Worm (Caenorhabditis elegans) whole organism, L4 larva: Measurements from ENCODE around the gene ten-1.

Experiments
- F26F4.8 ChIP-seq: fragments of 200-800 bp; sonication (Bioruptor generic); conservative IDR thresholded peaks from 2 replicates; pipeline ENCODE4 v1.3.6; 2022; ENCODE audit warnings: missing genetic modification characterization, missing compliant biosample characterization
- F37D6.2 ChIP-seq: sonication (generic microtip); optimal IDR thresholded peaks from 2 replicates; lab custom pipeline; 2016; ENCODE audit warnings: mild to moderate bottlenecking, missing genetic modification characterization, missing compliant biosample characterization
- F44E2.7 ChIP-seq: fragments of 200-800 bp; sonication (Bioruptor generic); IDR thresholded peaks from 2 replicates; pipeline ENCODE4 v2.1.2; 2022; ENCODE audit warnings: missing genetic modification characterization, missing compliant biosample characterization
- F49E8.2 ChIP-seq: sonication (generic microtip); optimal IDR thresholded peaks from 2 replicates; lab custom pipeline; 2016; ENCODE audit warnings: missing compliant biosample characterization, mild to moderate bottlenecking, missing genetic modification characterization, borderline replicate concordance
- T26A8.4 ChIP-seq: fragments of 200-800 bp; sonication (Bioruptor generic); IDR thresholded peaks from 2 replicates; pipeline ENCODE4 v1.3.6; 2022; ENCODE audit warnings: missing genetic modification characterization, missing compliant biosample characterization
- Y105C5A.15 ChIP-seq: fragments of 200-800 bp; sonication (Bioruptor generic); IDR thresholded peaks from 2 replicates; pipeline ENCODE4 v1.3.6; 2022; ENCODE audit warnings: missing genetic modification characterization, missing compliant biosample characterization
- Y48G9A.11 ChIP-seq: fragments of 200-800 bp; sonication (Bioruptor generic); IDR thresholded peaks from 2 replicates; pipeline ENCODE4 v1.3.6; 2022; ENCODE audit warnings: missing genetic modification reagents, missing genetic modification characterization, missing compliant biosample characterization
- Y5F2A.4 ChIP-seq: fragments of 200-800 bp; sonication (Bioruptor generic); optimal IDR thresholded peaks from 2 replicates; lab custom pipeline; 2018; ENCODE audit warnings: mild to moderate bottlenecking, missing genetic modification characterization, missing compliant biosample characterization
- Y75B8A.6 ChIP-seq: fragments of 200-800 bp; sonication (Bioruptor generic); IDR thresholded peaks from 2 replicates; pipeline ENCODE4 v1.3.6; 2022; ENCODE audit warnings: missing genetic modification reagents, missing genetic modification characterization, missing compliant biosample characterization
- ama-1 ChIP-seq: fragments of 150-350 bp; optimal IDR thresholded peaks from 2 replicates; lab custom pipeline; 2014; ENCODE audit warnings: inconsistent platforms, mixed read lengths
- attf-4 ChIP-seq: sonication (generic microtip); optimal IDR thresholded peaks from 3 replicates; lab custom pipeline; 2017; ENCODE audit warnings: missing biosample characterization, missing genetic modification characterization
- ceh-20 ChIP-seq: fragments of 200-800 bp; sonication (Bioruptor generic); IDR thresholded peaks from 2 replicates; pipeline ENCODE4 v1.3.6; 2022; ENCODE audit warnings: missing genetic modification reagents, missing genetic modification characterization, missing compliant biosample characterization
- ceh-28 ChIP-seq: fragments of 150-350 bp; optimal IDR thresholded peaks from 2 replicates; lab custom pipeline; 2014; ENCODE audit warnings: missing biosample characterization, missing genetic modification reagents, missing genetic modification characterization
- ceh-32 ChIP-seq: sonication (generic microtip); optimal IDR thresholded peaks from 2 replicates; lab custom pipeline; 2016; ENCODE audit warnings: mild to moderate bottlenecking, missing genetic modification characterization, missing compliant biosample characterization; ENCODE audit not compliant: poor library complexity
- ceh-44 ChIP-seq: fragments of 200-800 bp; sonication (Bioruptor generic); IDR thresholded peaks from 2 replicates; pipeline ENCODE4 v1.3.6; 2022; ENCODE audit warnings: missing genetic modification reagents, missing genetic modification characterization, missing compliant biosample characterization
- ceh-62 ChIP-seq: sonication (generic microtip); optimal IDR thresholded peaks from 2 replicates; lab custom pipeline; 2017; ENCODE audit warnings: missing biosample characterization, missing genetic modification characterization
- ceh-82 ChIP-seq: sonication (generic microtip); optimal IDR thresholded peaks from 2 replicates; lab custom pipeline; 2017; ENCODE audit warnings: missing biosample characterization, missing genetic modification characterization
- daf-16 ChIP-seq, 3 experiments: sonication (generic microtip); optimal IDR thresholded peaks; 2 replicates each; lab custom pipeline; 2016 to 2017; ENCODE audit warnings: missing genetic modification characterization in 3 of 3, missing genetic modification reagents in 3 of 3, mild to moderate bottlenecking in 2 of 3, missing compliant biosample characterization in 2 of 3, missing biosample characterization in 1 of 3, moderate library complexity in 1 of 3
- dmd-8 ChIP-seq: fragments of 200-800 bp; sonication (Bioruptor generic); IDR thresholded peaks from 2 replicates; pipeline ENCODE4 v1.3.6; 2022; ENCODE audit warnings: missing genetic modification characterization, missing compliant biosample characterization
- dmd-9 ChIP-seq: fragments of 200-800 bp; sonication (Bioruptor generic); IDR thresholded peaks from 2 replicates; pipeline ENCODE4 v1.3.6; 2022; ENCODE audit warnings: missing genetic modification reagents, missing genetic modification characterization, missing compliant biosample characterization
- dpl-1 ChIP-seq: fragments of 150-350 bp; optimal IDR thresholded peaks from 2 replicates; lab custom pipeline; 2014; ENCODE audit warnings: missing biosample characterization, missing genetic modification reagents, missing genetic modification characterization
- dve-1 ChIP-seq: sonication (generic microtip); optimal IDR thresholded peaks from 2 replicates; lab custom pipeline; 2017; ENCODE audit warnings: antibody characterized with exemption, mild to moderate bottlenecking, missing genetic modification characterization, missing compliant biosample characterization; ENCODE audit not compliant: insufficient read depth
- egl-27 ChIP-seq: sonication (generic microtip); optimal IDR thresholded peaks from 3 replicates; lab custom pipeline; 2017; ENCODE audit warnings: missing biosample characterization, missing genetic modification reagents, missing genetic modification characterization
- egl-43 ChIP-seq: fragments of 200-800 bp; sonication (Bioruptor generic); IDR thresholded peaks from 2 replicates; pipeline ENCODE4 v1.3.6; 2022; ENCODE audit warnings: missing genetic modification reagents, missing genetic modification characterization, missing compliant biosample characterization
- fos-1 ChIP-seq: fragments of 150-350 bp; optimal IDR thresholded peaks from 2 replicates; lab custom pipeline; 2014; ENCODE audit warnings: missing biosample characterization, missing genetic modification characterization
- hif-1 ChIP-seq, 2 experiments: sonication (generic microtip); optimal IDR thresholded peaks; 2 replicates each; lab custom pipeline; 2016 to 2017; ENCODE audit warnings: missing compliant biosample characterization in 2 of 2, missing genetic modification characterization in 2 of 2, missing genetic modification reagents in 2 of 2, missing genotype in 2 of 2, mild to moderate bottlenecking in 1 of 2
- hlh-11 ChIP-seq: fragments of 200-800 bp; sonication (Bioruptor generic); optimal IDR thresholded peaks from 2 replicates; lab custom pipeline; 2018; ENCODE audit warnings: mild to moderate bottlenecking, missing genetic modification characterization, missing compliant biosample characterization
- jun-1 ChIP-seq: fragments of 150-350 bp; optimal IDR thresholded peaks from 2 replicates; lab custom pipeline; 2014; ENCODE audit warnings: missing biosample characterization, missing genetic modification reagents, missing genetic modification characterization
- lim-7 ChIP-seq: fragments of 200-800 bp; sonication (Bioruptor generic); IDR thresholded peaks from 2 replicates; pipeline ENCODE4 v1.3.6; 2022; ENCODE audit warnings: missing genetic modification characterization, missing compliant biosample characterization
- lin-13 ChIP-seq: fragments of 150-350 bp; optimal IDR thresholded peaks from 2 replicates; lab custom pipeline; 2014; ENCODE audit warnings: missing biosample characterization, missing genetic modification reagents, missing genetic modification characterization
- lin-29 ChIP-seq: fragments of 200-800 bp; sonication (Bioruptor generic); IDR thresholded peaks from 2 replicates; pipeline ENCODE4 v1.3.6; 2022; ENCODE audit warnings: missing genetic modification reagents, missing genetic modification characterization, missing compliant biosample characterization
- lin-39 ChIP-seq: fragments of 150-350 bp; optimal IDR thresholded peaks from 2 replicates; lab custom pipeline; 2014; ENCODE audit warnings: missing biosample characterization, missing genetic modification reagents, missing genetic modification characterization
- lir-3 ChIP-seq: sonication (generic microtip); optimal IDR thresholded peaks from 2 replicates; lab custom pipeline; 2016; ENCODE audit warnings: mild to moderate bottlenecking, missing genetic modification characterization, missing compliant biosample characterization
- lsy-2 ChIP-seq, 2 experiments: fragments of 150-350 bp in 1 of 2; sonication (generic microtip) in 1 of 2; optimal IDR thresholded peaks; 2 replicates each; lab custom pipeline; 2014 to 2017; ENCODE audit warnings: missing biosample characterization in 2 of 2, missing genetic modification characterization in 2 of 2
- madf-9 ChIP-seq: fragments of 200-800 bp; sonication (Bioruptor generic); conservative IDR thresholded peaks from 2 replicates; pipeline ENCODE4 v1.3.6; 2022; ENCODE audit warnings: missing genetic modification reagents, missing genetic modification characterization, missing compliant biosample characterization
- mdl-1 ChIP-seq, 2 experiments: fragments of 150-350 bp in 1 of 2; sonication (generic microtip) in 1 of 2; optimal IDR thresholded peaks; 2 replicates each; lab custom pipeline; 2014 to 2017; ENCODE audit warnings: missing biosample characterization in 2 of 2, missing genetic modification characterization in 2 of 2
- mdt-29 ChIP-seq: fragments of 200-800 bp; sonication (Bioruptor generic); IDR thresholded peaks from 2 replicates; pipeline ENCODE4 v1.3.6; 2022; ENCODE audit warnings: missing genetic modification reagents, missing genetic modification characterization, missing compliant biosample characterization
- mxl-2 ChIP-seq: fragments of 200-800 bp; sonication (Bioruptor generic); conservative IDR thresholded peaks from 2 replicates; pipeline ENCODE4 v1.3.6; 2022; ENCODE audit warnings: missing genetic modification reagents, missing genetic modification characterization, missing compliant biosample characterization
- mxl-3 ChIP-seq: fragments of 200-800 bp; sonication (Bioruptor generic); optimal IDR thresholded peaks from 2 replicates; lab custom pipeline; 2018; ENCODE audit warnings: mild to moderate bottlenecking, missing genetic modification characterization, missing compliant biosample characterization
- nhr-10 ChIP-seq: fragments of 150-350 bp; optimal IDR thresholded peaks from 2 replicates; lab custom pipeline; 2014; ENCODE audit warnings: missing biosample characterization, missing genetic modification characterization
- nhr-11 ChIP-seq: fragments of 150-350 bp; optimal IDR thresholded peaks from 2 replicates; lab custom pipeline; 2014; ENCODE audit warnings: missing biosample characterization, missing genetic modification characterization
- nhr-111 ChIP-seq: fragments of 200-800 bp; sonication (Bioruptor generic); optimal IDR thresholded peaks from 2 replicates; lab custom pipeline; 2018; ENCODE audit warnings: mild to moderate bottlenecking, missing genetic modification characterization, missing compliant biosample characterization
- nhr-237 ChIP-seq: sonication (generic microtip); optimal IDR thresholded peaks from 2 replicates; lab custom pipeline; 2017; ENCODE audit warnings: missing biosample characterization, missing genetic modification characterization
- sdz-12 ChIP-seq: fragments of 200-800 bp; sonication (Bioruptor generic); optimal IDR thresholded peaks from 2 replicates; lab custom pipeline; 2018; ENCODE audit warnings: mild to moderate bottlenecking, missing genetic modification characterization, missing compliant biosample characterization
- snpc-1.2 ChIP-seq: fragments of 200-800 bp; sonication (Bioruptor generic); IDR thresholded peaks from 2 replicates; pipeline ENCODE4 v1.3.6; 2022; ENCODE audit warnings: missing genetic modification reagents, missing genetic modification characterization, missing compliant biosample characterization
- zag-1 ChIP-seq: fragments of 150-350 bp; optimal IDR thresholded peaks from 2 replicates; lab custom pipeline; 2014; ENCODE audit warnings: missing biosample characterization, missing genetic modification characterization
- zfp-2 ChIP-seq: sonication (generic microtip); optimal IDR thresholded peaks from 2 replicates; lab custom pipeline; 2016; ENCODE audit warnings: mild to moderate bottlenecking, missing genetic modification characterization, missing compliant biosample characterization
- zip-11 ChIP-seq: fragments of 200-800 bp; sonication (Bioruptor generic); IDR thresholded peaks from 2 replicates; pipeline ENCODE4 v1.3.6; 2022; ENCODE audit warnings: missing genetic modification characterization, missing compliant biosample characterization
- ztf-11 ChIP-seq: fragments of 150-350 bp; optimal IDR thresholded peaks from 2 replicates; lab custom pipeline; 2014; ENCODE audit warnings: missing biosample characterization, missing genetic modification characterization

Gene ten-1

ce11 chrIII:6872534-6873150, 51.9 kb downstream of the ten-1 start, which contains the start of gene K04C2.3 (continued):
- TF ChIP-seq snpc-1.2 (no peak), dve-1 (peak; percentile 88), F49E8.2 (tag; lab: Kevin White, UChicago) (no peak), ceh-20 (GFP tag; lab: Robert Waterston, UW) (0 out of 2 replicates have a peak, but pooled peaks have one; percentile 19), jun-1 (tag; lab: Kevin White, UChicago) (no peak), hlh-11 (tag; lab: Kevin White, UChicago) (peak; percentile 70), egl-27 (tag; lab: Kevin White, UChicago) (no peak), Y48G9A.11 (no peak), lin-13 (no peak), ceh-28 (tag; lab: Kevin White, UChicago) (no peak), ceh-44 (GFP tag; lab: Robert Waterston, UW) (no peak), ztf-11 (tag; lab: Kevin White, UChicago) (no peak), daf-16 (GFP tag; optimal IDR thresholded peaks at IDR 0.05; lab: Kevin White, UChicago) (no peak), daf-16 (tag; optimal IDR thresholded peaks at IDR 0.05; lab: Kevin White, UChicago) (peak; percentile 86), nhr-237 (no peak), lir-3 (tag; lab: Kevin White, UChicago) (no peak), zip-11 (GFP tag; lab: Robert Waterston, UW) (no peak), Y5F2A.4 (no peak), mdl-1 (tag; optimal IDR thresholded peaks at IDR 0.05; lab: Kevin White, UChicago) (peak in 1 of 2 experiments; percentile 53), T26A8.4 (GFP tag; lab: Robert Waterston, UW) (no peak), lsy-2 (tag; optimal IDR thresholded peaks at IDR 0.05; lab: Kevin White, UChicago) (no peak), attf-4 (tag; lab: Kevin White, UChicago) (no peak), F44E2.7 (GFP tag; lab: Robert Waterston, UW) (no peak)

- no peak for TF ChIP-seq F49E8.2 (tag; lab: Kevin White, UChicago)
- TF ChIP-seq egl-43 (GFP tag; lab: Robert Waterston, UW) = no peak
- TF ChIP-seq lin-29 (GFP tag; lab: Robert Waterston, UW) = no peak
- TF ChIP-seq fos-1 = no peak
- TF ChIP-seq nhr-111 (GFP tag; lab: Kevin White, UChicago) = no peak
- no peak for TF ChIP-seq madf-9 (GFP tag; lab: Robert Waterston, UW)
- no peak for TF ChIP-seq hlh-11 (tag; lab: Kevin White, UChicago)
- no peak for TF ChIP-seq lim-7 (GFP tag; lab: Robert Waterston, UW)
- no peak for TF ChIP-seq mxl-3
- no peak for TF ChIP-seq dmd-8 (GFP tag; lab: Robert Waterston, UW)
- TF ChIP-seq zag-1 = no peak
- no peak for TF ChIP-seq ceh-32
- peak; percentile 1 for TF ChIP-seq ama-1 (lab: Kevin White, UChicago)
- TF ChIP-seq nhr-10 (tag; lab: Kevin White, UChicago) = no peak
- TF ChIP-seq Y75B8A.6 = no peak
- no peak for TF ChIP-seq Y105C5A.15 (GFP tag; lab: Robert Waterston, UW)
- TF ChIP-seq daf-16 (GFP tag; optimal IDR thresholded peaks at IDR 0.05; lab: Kevin White, UChicago) = peak in 1 of 2 experiments; percentile 44
- no peak for TF ChIP-seq daf-16 (tag; optimal IDR thresholded peaks at IDR 0.05; lab: Kevin White, UChicago)
- TF ChIP-seq ceh-82 = no peak
- peak; percentile 10 for TF ChIP-seq F37D6.2 (tag; lab: Kevin White, UChicago)
- TF ChIP-seq hif-1 (tag; optimal IDR thresholded peaks at IDR 0.05; lab: Kevin White, UChicago) = peak in 1 of 2 experiments; percentile 36
- TF ChIP-seq lin-39 (tag; lab: Kevin White, UChicago) = no peak
- TF ChIP-seq nhr-11 = peak; percentile 32
- TF ChIP-seq mdl-1 (tag; optimal IDR thresholded peaks at IDR 0.05; lab: Kevin White, UChicago) = no peak
- no peak for TF ChIP-seq dpl-1 (GFP tag; lab: Kevin White, UChicago)
- TF ChIP-seq Y5F2A.4 = no peak
- TF ChIP-seq dmd-9 = no peak
- no peak for TF ChIP-seq ceh-62 (tag; lab: Kevin White, UChicago)
- TF ChIP-seq egl-27 (tag; lab: Kevin White, UChicago) = no peak
- TF ChIP-seq mdt-29 (GFP tag; lab: Robert Waterston, UW) = no peak
- no peak for TF ChIP-seq sdz-12
- TF ChIP-seq mxl-2 (GFP tag; lab: Robert Waterston, UW) = no peak
- TF ChIP-seq F26F4.8 (GFP tag; lab: Robert Waterston, UW) = no peak
- TF ChIP-seq zfp-2 (tag; lab: Kevin White, UChicago) = no peak
These were observed 53.0 kb downstream of the ten-1 start for ce11 chrIII:6873724-6874123.
